Fruit fly (Drosophila melanogaster) whole organism, pupa: Measurements from ENCODE around the gene PyK.

Source experiments
- CG17806 ChIP-seq: fragments of 200-800 bp; sonication (Bioruptor generic); optimal IDR thresholded peaks from 2 replicates; lab custom pipeline; 2018; ENCODE audit warnings: missing biosample characterization, mild to moderate bottlenecking, missing genetic modification characterization, moderate library complexity
- CG4496 ChIP-seq: fragments of 200-800 bp; sonication (Bioruptor generic); IDR thresholded peaks from 3 replicates; pipeline ENCODE4 v1.3.6; 2022; ENCODE audit warnings: missing biosample characterization, missing genetic modification characterization
- CG8159 ChIP-seq: fragments of 200-800 bp; sonication (Bioruptor generic); optimal IDR thresholded peaks from 3 replicates; lab custom pipeline; 2018; ENCODE audit warnings: missing biosample characterization, mild to moderate bottlenecking, missing genetic modification characterization, moderate library complexity
- CG9948 ChIP-seq: fragments of 200-800 bp; sonication (Bioruptor generic); optimal IDR thresholded peaks from 2 replicates; lab custom pipeline; 2018; ENCODE audit warnings: missing biosample characterization, mild to moderate bottlenecking, missing genetic modification characterization, moderate library complexity
- D1 ChIP-seq: fragments of 200-800 bp; sonication (Bioruptor generic); optimal IDR thresholded peaks from 2 replicates; lab custom pipeline; 2018; ENCODE audit warnings: missing biosample characterization, mild to moderate bottlenecking, missing genetic modification characterization, moderate library complexity
- EcR ChIP-seq: fragments of 200-800 bp; sonication (Bioruptor generic); optimal IDR thresholded peaks from 3 replicates; lab custom pipeline; 2019; ENCODE audit warnings: missing biosample characterization, missing genetic modification characterization, mild to moderate bottlenecking, moderate library complexity, missing genetic modification reagents
- Pif1A ChIP-seq: fragments of 200-800 bp; sonication (Bioruptor generic); optimal IDR thresholded peaks from 3 replicates; lab custom pipeline; 2016; ENCODE audit warnings: missing biosample characterization, missing genetic modification characterization
- Pif1B ChIP-seq: fragments of 200-800 bp; sonication (Bioruptor generic); optimal IDR thresholded peaks from 3 replicates; lab custom pipeline; 2016; ENCODE audit warnings: missing biosample characterization, missing genetic modification characterization
- rn ChIP-seq: fragments of 200-800 bp; sonication (Bioruptor generic); IDR thresholded peaks from 2 replicates; pipeline ENCODE4 v1.3.6; 2022; ENCODE audit warnings: missing biosample characterization, missing genetic modification characterization

DNA sequence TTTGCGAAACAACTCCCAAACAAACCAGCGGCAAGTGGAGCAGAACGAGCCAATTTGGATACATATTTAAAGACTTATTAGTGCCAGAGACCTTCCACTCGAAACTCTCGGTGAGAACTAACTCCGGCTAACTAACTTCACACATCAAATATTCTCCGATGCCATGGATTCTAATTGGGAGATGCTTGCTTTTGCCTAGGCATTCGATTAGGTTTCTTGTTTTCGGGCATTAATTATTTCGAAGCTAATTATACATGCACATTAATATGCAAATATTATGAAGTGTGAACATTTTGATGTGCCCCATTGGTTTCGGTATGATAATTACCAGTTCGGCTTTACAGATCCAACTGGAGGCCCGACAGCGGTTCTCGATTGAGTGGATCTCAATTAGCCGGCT is 25.2 kb upstream of the PyK start, which contains the start of gene CG5386:
- no peak for TF ChIP-seq CG4496 (GFP tag; lab: Robert Waterston, UW)
- TF ChIP-seq Pif1A (GFP tag; lab: Kevin White, UChicago), result no peak
- TF ChIP-seq rn (GFP tag; lab: Robert Waterston, UW), result no peak
- no peak for TF ChIP-seq CG8159
- no peak for TF ChIP-seq EcR (GFP tag; lab: Kevin White, UChicago)
- no peak for TF ChIP-seq CG17806 (tag; lab: Kevin White, UChicago)
- no peak for TF ChIP-seq CG9948 (tag; lab: Kevin White, UChicago)
- no peak for TF ChIP-seq Pif1B (GFP tag; lab: Kevin White, UChicago)
- TF ChIP-seq D1 (tag; lab: Kevin White, UChicago), result no peak
